Worm (Caenorhabditis elegans) whole organism, L1 larva: ENCODE data around the gene gpcp-2.

Source experiments
- egl-13 ChIP-seq: sonication (generic microtip); optimal IDR thresholded peaks from 2 replicates; lab custom pipeline; 2016; ENCODE audit warnings: missing genotype, missing genetic modification reagents, missing genetic modification characterization, missing compliant biosample characterization
- elt-2 ChIP-seq: sonication (generic microtip); optimal IDR thresholded peaks from 2 replicates; lab custom pipeline; 2016; ENCODE audit warnings: missing genetic modification characterization, mild to moderate bottlenecking, inconsistent platforms, missing compliant biosample characterization, missing genetic modification reagents
- lin-13 ChIP-seq: fragments of 150-350 bp; optimal IDR thresholded peaks from 2 replicates; lab custom pipeline; 2014; ENCODE audit warnings: missing biosample characterization, missing genetic modification reagents, missing genetic modification characterization
- lin-35 ChIP-seq, 2 experiments: fragments of 150-350 bp; optimal IDR thresholded peaks; 2 replicates each; lab custom pipeline; 2014; ENCODE audit warnings: missing biosample characterization in 2 of 2, missing genetic modification characterization in 2 of 2, missing genetic modification reagents in 2 of 2
- lin-39 ChIP-seq: fragments of 150-350 bp; optimal IDR thresholded peaks from 2 replicates; lab custom pipeline; 2014; ENCODE audit warnings: missing biosample characterization, missing genetic modification reagents, missing genetic modification characterization
- nhr-28 ChIP-seq: fragments of 150-350 bp; optimal IDR thresholded peaks from 2 replicates; lab custom pipeline; 2014; ENCODE audit warnings: missing biosample characterization, missing genetic modification characterization
- pqm-1 ChIP-seq: sonication (generic microtip); optimal IDR thresholded peaks from 3 replicates; lab custom pipeline; 2017; ENCODE audit warnings: missing biosample characterization, missing genetic modification characterization
- snpc-4 ChIP-seq: fragments of 150-350 bp; optimal IDR thresholded peaks from 2 replicates; lab custom pipeline; 2014; ENCODE audit warnings: missing biosample characterization, missing genetic modification characterization
- tbx-2 ChIP-seq: sonication (generic microtip); optimal IDR thresholded peaks from 2 replicates; lab custom pipeline; 2016; ENCODE audit warnings: missing genetic modification characterization, missing compliant biosample characterization
- unc-62 ChIP-seq: fragments of 150-350 bp; optimal IDR thresholded peaks from 2 replicates; lab custom pipeline; 2014; ENCODE audit warnings: missing biosample characterization, missing genetic modification reagents, missing genetic modification characterization
- xbp-1 ChIP-seq: sonication (generic microtip); optimal IDR thresholded peaks from 2 replicates; lab custom pipeline; 2016; ENCODE audit warnings: missing genetic modification characterization, missing compliant biosample characterization
- zag-1 ChIP-seq: fragments of 150-350 bp; optimal IDR thresholded peaks from 2 replicates; lab custom pipeline; 2014; ENCODE audit warnings: missing biosample characterization, missing genetic modification characterization
- zip-4 ChIP-seq: fragments of 200-800 bp; sonication (Bioruptor generic); optimal IDR thresholded peaks from 2 replicates; lab custom pipeline; 2018; ENCODE audit warnings: mild to moderate bottlenecking, missing genetic modification characterization, moderate library complexity, missing compliant biosample characterization
- ztf-4 ChIP-seq: fragments of 150-350 bp; optimal IDR thresholded peaks from 2 replicates; lab custom pipeline; 2014; ENCODE audit warnings: missing biosample characterization, missing genetic modification characterization

DNA sequence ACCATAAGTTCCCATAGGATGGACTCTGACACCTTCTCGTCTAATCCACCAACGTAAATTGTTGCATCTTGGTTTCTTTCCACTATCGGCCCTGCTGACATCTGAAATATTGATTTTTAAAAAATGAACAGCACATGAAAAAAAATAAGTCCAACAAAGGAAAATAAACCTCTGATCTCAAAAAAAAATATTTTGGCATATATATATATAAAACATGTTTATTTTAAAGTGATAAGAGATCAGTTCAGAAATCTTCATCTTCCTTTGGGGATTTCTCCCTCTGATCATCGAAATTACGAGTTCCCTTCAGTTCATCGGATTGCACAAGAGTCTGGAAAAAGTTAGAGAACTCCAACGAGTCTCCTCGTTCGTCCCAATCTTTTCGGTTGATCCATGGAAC is 37.5 kb downstream of the gpcp-2 start, which contains the start of gene sap-49:
- no peak for TF ChIP-seq lin-13 (GFP tag; lab: Kevin White, UChicago)
- TF ChIP-seq egl-13 (tag; lab: Kevin White, UChicago), result no peak
- TF ChIP-seq lin-39, result no peak
- TF ChIP-seq tbx-2 (tag; lab: Kevin White, UChicago), result no peak
- TF ChIP-seq snpc-4 (tag; lab: Kevin White, UChicago), result no peak
- no peak for TF ChIP-seq nhr-28 (tag; lab: Kevin White, UChicago)
- no peak for TF ChIP-seq zip-4 (GFP tag; lab: Kevin White, UChicago)
- TF ChIP-seq pqm-1 (tag; lab: Kevin White, UChicago), result no peak
- no peak for TF ChIP-seq elt-2 (tag; lab: Kevin White, UChicago)
- TF ChIP-seq zag-1 (tag; lab: Kevin White, UChicago), result no peak
- no peak for TF ChIP-seq xbp-1 (tag; lab: Kevin White, UChicago)
- no peak for TF ChIP-seq ztf-4 (tag; lab: Kevin White, UChicago)
- TF ChIP-seq unc-62 (GFP tag; lab: Kevin White, UChicago), result no peak
- TF ChIP-seq lin-35 (GFP tag; optimal IDR thresholded peaks at IDR 0.05; lab: Kevin White, UChicago), result no peak
